Worm (Caenorhabditis elegans) whole organism, L4/young adult: Measurements from ENCODE around the gene clec-179.

Experiments
- W03F9.2 ChIP-seq: fragments of 150-350 bp; optimal IDR thresholded peaks from 2 replicates; lab custom pipeline; 2014; ENCODE audit warnings: missing biosample characterization, missing genetic modification characterization
- him-1 ChIP-seq: sonication (generic microtip); optimal IDR thresholded peaks from 2 replicates; lab custom pipeline; 2016; ENCODE audit warnings: missing genotype, missing genetic modification reagents, missing genetic modification characterization, missing compliant biosample characterization

DNA sequence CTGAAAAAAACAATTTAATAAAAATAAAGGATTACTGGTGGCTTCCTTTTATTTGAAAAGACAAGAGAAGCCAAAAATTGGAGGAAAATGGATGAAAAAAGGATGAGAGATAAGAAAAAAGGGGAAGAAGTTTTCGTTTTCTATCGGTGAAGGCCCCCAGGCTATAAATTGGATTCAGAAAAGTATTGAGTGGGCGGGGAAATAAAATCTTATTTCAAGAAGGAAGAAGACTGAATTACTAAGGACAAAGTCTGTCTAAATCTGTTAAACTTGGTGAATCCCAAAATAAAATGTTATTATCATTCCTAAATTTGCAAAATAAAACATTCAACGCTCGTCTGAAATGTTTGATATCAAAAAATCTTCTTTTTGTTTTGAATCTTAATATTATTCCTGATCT is 37.6 kb upstream of the clec-179 start:
- TF ChIP-seq him-1 (tag; lab: Kevin White, UChicago) (no peak), W03F9.2 (tag; lab: Kevin White, UChicago) (no peak)
